Worm (Caenorhabditis elegans) whole organism, L4 larva: ENCODE data around the gene gop-1.
A peak's percentile ranks its signal among the peaks of the same experiment; 100 is the strongest.

ENCODE experiments used
- F26F4.8 ChIP-seq: fragments of 200-800 bp; sonication (Bioruptor generic); conservative IDR thresholded peaks from 2 replicates; pipeline ENCODE4 v1.3.6; 2022; ENCODE audit warnings: missing genetic modification characterization, missing compliant biosample characterization
- F37D6.2 ChIP-seq: sonication (generic microtip); optimal IDR thresholded peaks from 2 replicates; lab custom pipeline; 2016; ENCODE audit warnings: mild to moderate bottlenecking, missing genetic modification characterization, missing compliant biosample characterization
- F44E2.7 ChIP-seq: fragments of 200-800 bp; sonication (Bioruptor generic); IDR thresholded peaks from 2 replicates; pipeline ENCODE4 v2.1.2; 2022; ENCODE audit warnings: missing genetic modification characterization, missing compliant biosample characterization
- F49E8.2 ChIP-seq: sonication (generic microtip); optimal IDR thresholded peaks from 2 replicates; lab custom pipeline; 2016; ENCODE audit warnings: missing compliant biosample characterization, mild to moderate bottlenecking, missing genetic modification characterization, borderline replicate concordance
- R02D3.7 ChIP-seq: fragments of 150-350 bp; sonication (generic microtip); optimal IDR thresholded peaks from 3 replicates; lab custom pipeline; 2014; ENCODE audit warnings: missing biosample characterization, missing genetic modification characterization
- T20F7.1 ChIP-seq: fragments of 200-800 bp; sonication (Bioruptor generic); optimal IDR thresholded peaks from 2 replicates; lab custom pipeline; 2018; ENCODE audit warnings: mild to moderate bottlenecking, missing genetic modification characterization, missing compliant biosample characterization
- T26A8.4 ChIP-seq: fragments of 200-800 bp; sonication (Bioruptor generic); IDR thresholded peaks from 2 replicates; pipeline ENCODE4 v1.3.6; 2022; ENCODE audit warnings: missing genetic modification characterization, missing compliant biosample characterization
- Y48G9A.11 ChIP-seq: fragments of 200-800 bp; sonication (Bioruptor generic); IDR thresholded peaks from 2 replicates; pipeline ENCODE4 v1.3.6; 2022; ENCODE audit warnings: missing genetic modification reagents, missing genetic modification characterization, missing compliant biosample characterization
- Y75B8A.6 ChIP-seq: fragments of 200-800 bp; sonication (Bioruptor generic); IDR thresholded peaks from 2 replicates; pipeline ENCODE4 v1.3.6; 2022; ENCODE audit warnings: missing genetic modification reagents, missing genetic modification characterization, missing compliant biosample characterization
- ZK337.2 ChIP-seq: fragments of 200-800 bp; sonication (Bioruptor generic); IDR thresholded peaks from 2 replicates; pipeline ENCODE4 v1.3.6; 2022; ENCODE audit warnings: missing genetic modification reagents, missing genetic modification characterization, missing compliant biosample characterization
- ceh-28 ChIP-seq: fragments of 150-350 bp; optimal IDR thresholded peaks from 2 replicates; lab custom pipeline; 2014; ENCODE audit warnings: missing biosample characterization, missing genetic modification reagents, missing genetic modification characterization
- ceh-44 ChIP-seq: fragments of 200-800 bp; sonication (Bioruptor generic); IDR thresholded peaks from 2 replicates; pipeline ENCODE4 v1.3.6; 2022; ENCODE audit warnings: missing genetic modification reagents, missing genetic modification characterization, missing compliant biosample characterization
- ceh-62 ChIP-seq: sonication (generic microtip); optimal IDR thresholded peaks from 2 replicates; lab custom pipeline; 2017; ENCODE audit warnings: missing biosample characterization, missing genetic modification characterization
- ces-1 ChIP-seq: fragments of 150-350 bp; sonication (generic microtip); optimal IDR thresholded peaks from 4 replicates; lab custom pipeline; 2014; ENCODE audit warnings: missing biosample characterization, missing genetic modification reagents, missing genetic modification characterization
- cey-2 ChIP-seq: sonication (generic microtip); optimal IDR thresholded peaks from 3 replicates; lab custom pipeline; 2017; ENCODE audit warnings: missing genetic modification characterization, mild to moderate bottlenecking, missing compliant biosample characterization, antibody characterized with exemption, borderline replicate concordance; ENCODE audit not compliant: insufficient read depth
- ctbp-1 ChIP-seq: fragments of 200-800 bp; sonication (Bioruptor generic); IDR thresholded peaks from 2 replicates; pipeline ENCODE4 v1.3.6; 2022; ENCODE audit warnings: missing genetic modification reagents, missing genetic modification characterization, missing compliant biosample characterization
- daf-12 ChIP-seq: fragments of 150-350 bp; optimal IDR thresholded peaks from 2 replicates; lab custom pipeline; 2014; ENCODE audit warnings: missing biosample characterization, missing genetic modification reagents, missing genetic modification characterization
- daf-19 ChIP-seq: fragments of 200-800 bp; sonication (Bioruptor generic); conservative IDR thresholded peaks from 2 replicates; pipeline ENCODE4 v1.3.6; 2022; ENCODE audit warnings: missing genetic modification characterization, missing compliant biosample characterization
- dmd-6 ChIP-seq: fragments of 200-800 bp; sonication (Bioruptor generic); IDR thresholded peaks from 2 replicates; pipeline ENCODE4 v1.3.6; 2022; ENCODE audit warnings: missing genetic modification reagents, missing genetic modification characterization, missing compliant biosample characterization
- dmd-9 ChIP-seq: fragments of 200-800 bp; sonication (Bioruptor generic); IDR thresholded peaks from 2 replicates; pipeline ENCODE4 v1.3.6; 2022; ENCODE audit warnings: missing genetic modification reagents, missing genetic modification characterization, missing compliant biosample characterization
- dpl-1 ChIP-seq: fragments of 150-350 bp; optimal IDR thresholded peaks from 2 replicates; lab custom pipeline; 2014; ENCODE audit warnings: missing biosample characterization, missing genetic modification reagents, missing genetic modification characterization
- dve-1 ChIP-seq: sonication (generic microtip); optimal IDR thresholded peaks from 2 replicates; lab custom pipeline; 2017; ENCODE audit warnings: antibody characterized with exemption, mild to moderate bottlenecking, missing genetic modification characterization, missing compliant biosample characterization; ENCODE audit not compliant: insufficient read depth
- egl-27 ChIP-seq: sonication (generic microtip); optimal IDR thresholded peaks from 3 replicates; lab custom pipeline; 2017; ENCODE audit warnings: missing biosample characterization, missing genetic modification reagents, missing genetic modification characterization
- egl-43 ChIP-seq: fragments of 200-800 bp; sonication (Bioruptor generic); IDR thresholded peaks from 2 replicates; pipeline ENCODE4 v1.3.6; 2022; ENCODE audit warnings: missing genetic modification reagents, missing genetic modification characterization, missing compliant biosample characterization
- fos-1 ChIP-seq: fragments of 150-350 bp; optimal IDR thresholded peaks from 2 replicates; lab custom pipeline; 2014; ENCODE audit warnings: missing biosample characterization, missing genetic modification characterization
- hlh-11 ChIP-seq: fragments of 200-800 bp; sonication (Bioruptor generic); optimal IDR thresholded peaks from 2 replicates; lab custom pipeline; 2018; ENCODE audit warnings: mild to moderate bottlenecking, missing genetic modification characterization, missing compliant biosample characterization
- hmg-1.1 ChIP-seq: fragments of 200-800 bp; sonication (Bioruptor generic); IDR thresholded peaks from 2 replicates; pipeline ENCODE4 v1.3.6; 2022; ENCODE audit warnings: missing genetic modification reagents, missing genetic modification characterization, missing compliant biosample characterization
- jun-1 ChIP-seq: fragments of 150-350 bp; optimal IDR thresholded peaks from 2 replicates; lab custom pipeline; 2014; ENCODE audit warnings: missing biosample characterization, missing genetic modification reagents, missing genetic modification characterization
- lim-7 ChIP-seq: fragments of 200-800 bp; sonication (Bioruptor generic); IDR thresholded peaks from 2 replicates; pipeline ENCODE4 v1.3.6; 2022; ENCODE audit warnings: missing genetic modification characterization, missing compliant biosample characterization
- lin-13 ChIP-seq: fragments of 150-350 bp; optimal IDR thresholded peaks from 2 replicates; lab custom pipeline; 2014; ENCODE audit warnings: missing biosample characterization, missing genetic modification reagents, missing genetic modification characterization
- lin-29 ChIP-seq: fragments of 200-800 bp; sonication (Bioruptor generic); IDR thresholded peaks from 2 replicates; pipeline ENCODE4 v1.3.6; 2022; ENCODE audit warnings: missing genetic modification reagents, missing genetic modification characterization, missing compliant biosample characterization
- madf-5 ChIP-seq, 2 experiments: fragments of 200-800 bp; sonication (Bioruptor generic); IDR thresholded peaks; 2 replicates each; pipeline ENCODE4 v1.3.6; 2022; ENCODE audit warnings: missing compliant biosample characterization in 2 of 2, missing genetic modification characterization in 2 of 2
- mep-1 ChIP-seq: fragments of 150-350 bp; sonication (generic microtip); optimal IDR thresholded peaks from 3 replicates; lab custom pipeline; 2014; ENCODE audit warnings: missing biosample characterization, missing genetic modification characterization
- mxl-2 ChIP-seq: fragments of 200-800 bp; sonication (Bioruptor generic); conservative IDR thresholded peaks from 2 replicates; pipeline ENCODE4 v1.3.6; 2022; ENCODE audit warnings: missing genetic modification reagents, missing genetic modification characterization, missing compliant biosample characterization
- nhr-11 ChIP-seq: fragments of 150-350 bp; optimal IDR thresholded peaks from 2 replicates; lab custom pipeline; 2014; ENCODE audit warnings: missing biosample characterization, missing genetic modification characterization
- nhr-41 ChIP-seq: fragments of 200-800 bp; sonication (Bioruptor generic); IDR thresholded peaks from 2 replicates; pipeline ENCODE4 v1.3.6; 2022; ENCODE audit warnings: missing genetic modification reagents, missing genetic modification characterization, missing compliant biosample characterization
- nhr-6 ChIP-seq: fragments of 150-350 bp; optimal IDR thresholded peaks from 2 replicates; lab custom pipeline; 2014; ENCODE audit warnings: missing biosample characterization, missing genetic modification characterization
- nhr-77 ChIP-seq: fragments of 150-350 bp; optimal IDR thresholded peaks from 2 replicates; lab custom pipeline; 2014; ENCODE audit warnings: missing biosample characterization, missing genetic modification characterization
- pha-4 ChIP-seq, 2 experiments: fragments of 150-350 bp in 1 of 2; fragments of 200-800 bp in 1 of 2; sonication (Bioruptor generic) in 1 of 2; IDR thresholded peaks in 1 of 2; optimal IDR thresholded peaks in 1 of 2; 2 replicates each; pipeline versions ENCODE4 v1.3.6 to Lab custom; 2014 to 2022; ENCODE audit warnings: missing genetic modification characterization in 2 of 2, missing genetic modification reagents in 2 of 2, missing biosample characterization in 1 of 2, missing compliant biosample characterization in 1 of 2
- php-3 ChIP-seq: fragments of 200-800 bp; sonication (Bioruptor generic); IDR thresholded peaks from 2 replicates; pipeline ENCODE4 v1.3.6; 2022; ENCODE audit warnings: missing genetic modification reagents, missing genetic modification characterization, missing compliant biosample characterization
- pqm-1 ChIP-seq: sonication (generic microtip); optimal IDR thresholded peaks from 2 replicates; lab custom pipeline; 2017; ENCODE audit warnings: missing biosample characterization, missing genetic modification characterization
- saeg-2 ChIP-seq: fragments of 200-800 bp; sonication (Bioruptor generic); IDR thresholded peaks from 2 replicates; pipeline ENCODE4 v1.3.6; 2022; ENCODE audit warnings: missing genetic modification reagents, missing genetic modification characterization, missing compliant biosample characterization
- skn-1 ChIP-seq: fragments of 150-350 bp; optimal IDR thresholded peaks from 2 replicates; lab custom pipeline; 2014; ENCODE audit warnings: missing biosample characterization, missing genetic modification characterization
- snpc-4 ChIP-seq: fragments of 150-350 bp; optimal IDR thresholded peaks from 2 replicates; lab custom pipeline; 2014; ENCODE audit warnings: missing biosample characterization, missing genetic modification characterization
- unc-130 ChIP-seq: sonication (generic microtip); optimal IDR thresholded peaks from 2 replicates; lab custom pipeline; 2016; ENCODE audit warnings: missing genetic modification reagents, missing genetic modification characterization, missing compliant biosample characterization
- unc-39 ChIP-seq: sonication (generic microtip); optimal IDR thresholded peaks from 2 replicates; lab custom pipeline; 2017; ENCODE audit warnings: missing biosample characterization, missing genetic modification characterization
- zag-1 ChIP-seq: fragments of 150-350 bp; optimal IDR thresholded peaks from 2 replicates; lab custom pipeline; 2014; ENCODE audit warnings: missing biosample characterization, missing genetic modification characterization
- zfp-3 ChIP-seq: fragments of 200-800 bp; sonication (Bioruptor generic); conservative IDR thresholded peaks from 2 replicates; pipeline ENCODE4 v1.3.6; 2022; ENCODE audit warnings: missing genetic modification reagents, missing genetic modification characterization, missing compliant biosample characterization
- zip-11 ChIP-seq: fragments of 200-800 bp; sonication (Bioruptor generic); IDR thresholded peaks from 2 replicates; pipeline ENCODE4 v1.3.6; 2022; ENCODE audit warnings: missing genetic modification characterization, missing compliant biosample characterization
- zip-2 ChIP-seq: fragments of 150-350 bp; optimal IDR thresholded peaks from 2 replicates; lab custom pipeline; 2014; ENCODE audit warnings: missing biosample characterization, missing genetic modification characterization
- ztf-11 ChIP-seq: fragments of 150-350 bp; optimal IDR thresholded peaks from 2 replicates; lab custom pipeline; 2014; ENCODE audit warnings: missing biosample characterization, missing genetic modification characterization

The gop-1 gene

ce11 chrIII:5294867-5295266, 40.6 kb downstream of the gop-1 start (continued):
- peak; percentile 35 for TF ChIP-seq F49E8.2
- TF ChIP-seq Y48G9A.11 (GFP tag; lab: Robert Waterston, UW), result peak; percentile 79
- TF ChIP-seq cey-2 (tag; lab: Kevin White, UChicago), result no peak
- no peak for TF ChIP-seq unc-39 (tag; lab: Kevin White, UChicago)
- no peak for TF ChIP-seq lin-13 (GFP tag; lab: Kevin White, UChicago)
- TF ChIP-seq ztf-11, result no peak
- no peak for TF ChIP-seq hlh-11 (tag; lab: Kevin White, UChicago)
- TF ChIP-seq nhr-41 (GFP tag; lab: Robert Waterston, UW), result peak; percentile 65; the same call in 1 of the 2 replicates
- 0 out of 2 replicates have a peak, but pooled peaks have one; percentile 39 for TF ChIP-seq lin-29 (GFP tag; lab: Robert Waterston, UW)
- peak; percentile 87 for TF ChIP-seq T26A8.4 (GFP tag; lab: Robert Waterston, UW)
- TF ChIP-seq ces-1 (GFP tag; lab: Kevin White, UChicago), result no peak
- peak; percentile 92 for TF ChIP-seq daf-19 (GFP tag; lab: Robert Waterston, UW)
- peak; percentile 65; the same call in 1 of the 2 replicates for TF ChIP-seq dmd-9
- peak; percentile 58; the same call in 1 of the 2 replicates for TF ChIP-seq zip-11
- TF ChIP-seq dmd-6 (GFP tag; lab: Robert Waterston, UW), result peak; percentile 59
- no peak for TF ChIP-seq nhr-6 (tag; lab: Kevin White, UChicago)
- peak; percentile 96 for TF ChIP-seq lim-7 (GFP tag; lab: Robert Waterston, UW)
- TF ChIP-seq ZK337.2 (GFP tag; lab: Robert Waterston, UW), result peak; percentile 86
- no peak for TF ChIP-seq nhr-77 (tag; lab: Kevin White, UChicago)
- TF ChIP-seq F44E2.7 (GFP tag; lab: Robert Waterston, UW), result peak; percentile 68; the same call in 1 of the 2 replicates
- TF ChIP-seq ceh-44 (GFP tag; lab: Robert Waterston, UW), result peak; percentile 85; the same call in 1 of the 2 replicates
- TF ChIP-seq unc-130 (GFP tag; lab: Kevin White, UChicago), result peak; percentile 78
- TF ChIP-seq dve-1 (tag; lab: Kevin White, UChicago), result peak; percentile 50
- TF ChIP-seq daf-12, result no peak
- no peak for TF ChIP-seq saeg-2 (GFP tag; lab: Robert Waterston, UW)
- TF ChIP-seq nhr-11 (tag; lab: Kevin White, UChicago), result peak; percentile 44
- peak; percentile 64 for TF ChIP-seq mep-1
- TF ChIP-seq ceh-28 (tag; lab: Kevin White, UChicago), result no peak
- TF ChIP-seq hmg-1.1 (GFP tag; lab: Robert Waterston, UW), result peak; percentile 86
- peak; percentile 93 for TF ChIP-seq F26F4.8 (GFP tag; lab: Robert Waterston, UW)
- TF ChIP-seq T20F7.1 (GFP tag; lab: Kevin White, UChicago), result peak; percentile 47
- no peak for TF ChIP-seq zip-2 (tag; lab: Kevin White, UChicago)
- no peak for TF ChIP-seq fos-1
- peak; percentile 85 for TF ChIP-seq php-3 (GFP tag; lab: Robert Waterston, UW)
- TF ChIP-seq dpl-1 (GFP tag; lab: Kevin White, UChicago), result peak; percentile 18
- TF ChIP-seq jun-1 (tag; lab: Kevin White, UChicago), result no peak
- TF ChIP-seq mxl-2 (GFP tag; lab: Robert Waterston, UW), result peak; percentile 80
- no peak for TF ChIP-seq snpc-4
- TF ChIP-seq zag-1 (tag; lab: Kevin White, UChicago), result no peak
- no peak for TF ChIP-seq skn-1 (tag; lab: Kevin White, UChicago)
- TF ChIP-seq Y75B8A.6, result 0 out of 2 replicates have a peak, but pooled peaks have one; percentile 80
- peak; percentile 79 for TF ChIP-seq zfp-3
- TF ChIP-seq egl-27 (tag; lab: Kevin White, UChicago), result no peak
- peak; percentile 15 to 75; a peak in 2 of 4 replicates for TF ChIP-seq madf-5 (GFP tag; IDR thresholded peaks at IDR 0.05; lab: Robert Waterston, UW)
- TF ChIP-seq F37D6.2 (tag; lab: Kevin White, UChicago), result peak; percentile 51
- peak; percentile 97 for TF ChIP-seq egl-43 (GFP tag; lab: Robert Waterston, UW)
- TF ChIP-seq ceh-62 (tag; lab: Kevin White, UChicago), result no peak
- TF ChIP-seq R02D3.7 (tag; lab: Kevin White, UChicago), result peak; percentile 3
- TF ChIP-seq pha-4 (GFP tag; IDR thresholded peaks at IDR 0.05; lab: Robert Waterston, UW), result peak; percentile 90
- no peak for TF ChIP-seq pha-4 (tag; optimal IDR thresholded peaks at IDR 0.05; lab: Kevin White, UChicago)
- TF ChIP-seq ctbp-1 (GFP tag; lab: Robert Waterston, UW), result peak; percentile 76
- no peak for TF ChIP-seq pqm-1
